Worm (Caenorhabditis elegans): ENCODE data around the gene F38B2.6.

Gene F38B2.6

ce11 chrX:11248083-11248482, 33.0 kb downstream of the F38B2.6 start (continued):
- TF ChIP-seq nhr-19 (GFP tag; conservative IDR thresholded peaks at IDR 0.05) (no peak), hlh-4 (tag; optimal IDR thresholded peaks at IDR 0.05) (no peak), snpc-4 (tag; optimal IDR thresholded peaks at IDR 0.05) (no peak), unc-30 (tag; optimal IDR thresholded peaks at IDR 0.05) (no peak), fos-1 (tag; optimal IDR thresholded peaks at IDR 0.05) (no peak), lin-13 (GFP tag; optimal IDR thresholded peaks at IDR 0.05) (no peak), lir-3 (tag; optimal IDR thresholded peaks at IDR 0.05; ENCODE audit: poor library complexity) (no peak), nhr-20 (tag; optimal IDR thresholded peaks at IDR 0.05) (peak; percentile 21), egl-13 (tag; optimal IDR thresholded peaks at IDR 0.05) (no peak), lin-15B (tag; optimal IDR thresholded peaks at IDR 0.05) (no peak), efl-1 (optimal IDR thresholded peaks at IDR 0.05) (no peak), efl-1 (GFP tag; optimal IDR thresholded peaks at IDR 0.05 in 1 of 2) (no peak), blmp-1 (tag; optimal IDR thresholded peaks at IDR 0.05) (peak; percentile 78), unc-130 (tag; optimal IDR thresholded peaks at IDR 0.05) (no peak), unc-62 (GFP tag; optimal IDR thresholded peaks at IDR 0.05) (no peak), ztf-4 (tag; optimal IDR thresholded peaks at IDR 0.05) (peak; percentile 11), irx-1 (tag; optimal IDR thresholded peaks at IDR 0.05) (no peak), sup-37 (GFP tag; optimal IDR thresholded peaks at IDR 0.05) (no peak), aha-1 (tag; optimal IDR thresholded peaks at IDR 0.05) (no peak), mef-2 (tag; optimal IDR thresholded peaks at IDR 0.05) (no peak), egl-27 (tag; optimal IDR thresholded peaks at IDR 0.05) (no peak), grh-1 (GFP tag; IDR thresholded peaks at IDR 0.05) (no peak), ceh-82 (tag; optimal IDR thresholded peaks at IDR 0.05) (no peak), nhr-12 (tag; optimal IDR thresholded peaks at IDR 0.05) (no peak), nhr-47 (tag; optimal IDR thresholded peaks at IDR 0.05) (peak; percentile 19), ets-5 (GFP tag; IDR thresholded peaks at IDR 0.05) (no peak), skn-1 (tag; optimal IDR thresholded peaks at IDR 0.05) (no peak), pax-3 (tag; optimal IDR thresholded peaks at IDR 0.05) (no peak), fkh-4 (tag; optimal IDR thresholded peaks at IDR 0.05; ENCODE audit: borderline replicate concordance) (no peak)

- TF ChIP-seq lin-14 (GFP tag; optimal IDR thresholded peaks at IDR 0.05) (peak; percentile 33), dsc-1 (tag; optimal IDR thresholded peaks at IDR 0.05) (no peak), lin-35 (GFP tag; optimal IDR thresholded peaks at IDR 0.05) (no peak), unc-86 (tag; optimal IDR thresholded peaks at IDR 0.05) (peak; percentile 18), nhr-77 (tag; optimal IDR thresholded peaks at IDR 0.05) (no peak)
These were observed 36.0 kb downstream of the F38B2.6 start for ce11 chrX:11245056-11245455.

ce11 chrX:11243604-11244003, 37.4 kb downstream of the F38B2.6 start:
- TF ChIP-seq elt-3 (tag; optimal IDR thresholded peaks at IDR 0.05) (no peak), aly-2 (tag; optimal IDR thresholded peaks at IDR 0.05) (no peak), C34B4.2 (tag; optimal IDR thresholded peaks at IDR 0.05) (no peak), hlh-4 (tag; optimal IDR thresholded peaks at IDR 0.05) (no peak), fkh-8 (tag; optimal IDR thresholded peaks at IDR 0.05) (no peak), ets-5 (GFP tag; IDR thresholded peaks at IDR 0.05) (no peak), hpl-2 (GFP tag; optimal IDR thresholded peaks at IDR 0.05) (no peak), lin-39 (tag; optimal IDR thresholded peaks at IDR 0.05) (no peak), pag-3 (tag; optimal IDR thresholded peaks at IDR 0.05; ENCODE audit: borderline replicate concordance, insufficient read depth) (no peak)
